Worm (Caenorhabditis elegans): Measurements from ENCODE around the gene F18C5.10.
A peak's percentile ranks its signal among the peaks of the same experiment; 100 is the strongest.

F18C5.10 gene

ce11 chrII:6609315-6609842, 48.1 kb upstream of the F18C5.10 start, which contains the start of gene epg-5 (continued):
- TF ChIP-seq hlh-4 (tag; optimal IDR thresholded peaks at IDR 0.05) (no peak), rnt-1 (tag; optimal IDR thresholded peaks at IDR 0.05) (peak; percentile 31), pax-3 (tag; optimal IDR thresholded peaks at IDR 0.05) (no peak), unc-86 (tag; optimal IDR thresholded peaks at IDR 0.05) (no peak), nhr-20 (tag; optimal IDR thresholded peaks at IDR 0.05) (peak; percentile 40), nhr-71 (tag; optimal IDR thresholded peaks at IDR 0.05) (peak; percentile 38), nhr-47 (tag; optimal IDR thresholded peaks at IDR 0.05) (peak; percentile 8), elt-2 (tag; optimal IDR thresholded peaks at IDR 0.05) (peak; percentile 11), dpl-1 (GFP tag; optimal IDR thresholded peaks at IDR 0.05) (peak in 2 of 3 experiments; percentile 46 to 54), ceh-82 (tag; optimal IDR thresholded peaks at IDR 0.05) (peak in 1 of 3 experiments; percentile 14), lin-14 (GFP tag; optimal IDR thresholded peaks at IDR 0.05) (peak; percentile 60), C04F5.9 (tag; optimal IDR thresholded peaks at IDR 0.05) (no peak), efl-1 (optimal IDR thresholded peaks at IDR 0.05) (peak; percentile 42 to 54), efl-1 (GFP tag; optimal IDR thresholded peaks at IDR 0.05 in 1 of 2) (peak; percentile 53 to 80), nhr-11 (tag; optimal IDR thresholded peaks at IDR 0.05) (no peak), fos-1 (tag; optimal IDR thresholded peaks at IDR 0.05) (no peak), mep-1 (tag; optimal IDR thresholded peaks at IDR 0.05) (peak; percentile 65), ztf-11 (tag; optimal IDR thresholded peaks at IDR 0.05) (no peak)

ce11 chrII:6608626-6609025, 47.4 kb upstream of the F18C5.10 start:
- no peak for TF ChIP-seq nhr-19 (GFP tag; conservative IDR thresholded peaks at IDR 0.05)
- TF ChIP-seq lin-39 (tag; optimal IDR thresholded peaks at IDR 0.05): no peak
- no peak for TF ChIP-seq pax-3 (tag; optimal IDR thresholded peaks at IDR 0.05)
- TF ChIP-seq fos-1 (tag; optimal IDR thresholded peaks at IDR 0.05): no peak
- no peak for TF ChIP-seq blmp-1 (tag; optimal IDR thresholded peaks at IDR 0.05)
- no peak for TF ChIP-seq elt-3 (tag; optimal IDR thresholded peaks at IDR 0.05)
- TF ChIP-seq lir-3 (tag; optimal IDR thresholded peaks at IDR 0.05; ENCODE audit: poor library complexity): no peak
- TF ChIP-seq mab-9 (GFP tag; IDR thresholded peaks at IDR 0.05): no peak
- TF ChIP-seq egl-27 (tag; optimal IDR thresholded peaks at IDR 0.05): no peak
- TF ChIP-seq ama-1 (optimal IDR thresholded peaks at IDR 0.05): no peak
- no peak for TF ChIP-seq alr-1 (tag; optimal IDR thresholded peaks at IDR 0.05; ENCODE audit: borderline replicate concordance)
- no peak for TF ChIP-seq efl-1 (optimal IDR thresholded peaks at IDR 0.05)
- TF ChIP-seq efl-1 (GFP tag; optimal IDR thresholded peaks at IDR 0.05 in 1 of 2): no peak

ce11 chrII:6600973-6601372, 39.7 kb upstream of the F18C5.10 start, which contains the start of gene vps-33.2:
Gene vps-33.2 (plus strand): TSS chrII:6601216.
- TF ChIP-seq lin-35 (GFP tag; optimal IDR thresholded peaks at IDR 0.05): peak; percentile 42 to 71
- peak; percentile 23 to 62 (median 60) for TF ChIP-seq dpl-1 (GFP tag; optimal IDR thresholded peaks at IDR 0.05)
- no peak for TF ChIP-seq mep-1 (tag; optimal IDR thresholded peaks at IDR 0.05)
- TF ChIP-seq C04F5.9 (tag; optimal IDR thresholded peaks at IDR 0.05): peak; percentile 13
- TF ChIP-seq F16B12.6 (tag; optimal IDR thresholded peaks at IDR 0.05): peak; percentile 95
- no peak for TF ChIP-seq aha-1 (tag; optimal IDR thresholded peaks at IDR 0.05)
- TF ChIP-seq swsn-7 (tag; optimal IDR thresholded peaks at IDR 0.05): peak; percentile 61
- TF ChIP-seq blmp-1 (tag; optimal IDR thresholded peaks at IDR 0.05): peak; percentile 4
- peak; percentile 66 for TF ChIP-seq nhr-47 (tag; optimal IDR thresholded peaks at IDR 0.05)
- TF ChIP-seq lin-14 (GFP tag; optimal IDR thresholded peaks at IDR 0.05): peak; percentile 35
- TF ChIP-seq snu-23 (GFP tag; optimal IDR thresholded peaks at IDR 0.05): peak; percentile 60
- TF ChIP-seq nhr-85 (tag): peak; percentile 57
- TF ChIP-seq tbx-2 (tag; optimal IDR thresholded peaks at IDR 0.05): peak; percentile 63
- TF ChIP-seq nhr-90 (tag; optimal IDR thresholded peaks at IDR 0.05; ENCODE audit: poor library complexity): peak; percentile 0
- TF ChIP-seq nhr-71 (tag; optimal IDR thresholded peaks at IDR 0.05): peak; percentile 68
- TF ChIP-seq irx-1 (tag; optimal IDR thresholded peaks at IDR 0.05): peak; percentile 8
- TF ChIP-seq unc-130 (tag; optimal IDR thresholded peaks at IDR 0.05): peak; percentile 27
- no peak for TF ChIP-seq tlp-1 (tag; optimal IDR thresholded peaks at IDR 0.05)
- no peak for TF ChIP-seq skn-1 (tag; optimal IDR thresholded peaks at IDR 0.05)
- TF ChIP-seq fos-1 (tag; optimal IDR thresholded peaks at IDR 0.05): peak; percentile 42
- TF ChIP-seq snpc-4 (tag; optimal IDR thresholded peaks at IDR 0.05): no peak
- no peak for TF ChIP-seq unc-62 (GFP tag; optimal IDR thresholded peaks at IDR 0.05)
- peak; percentile 25 for TF ChIP-seq pag-3 (tag; optimal IDR thresholded peaks at IDR 0.05; ENCODE audit: borderline replicate concordance, insufficient read depth)
- TF ChIP-seq fkh-10 (GFP tag; optimal IDR thresholded peaks at IDR 0.05): no peak
- peak; percentile 33 for TF ChIP-seq xbp-1 (tag; optimal IDR thresholded peaks at IDR 0.05)
- no peak for TF ChIP-seq isw-1 (GFP tag; IDR thresholded peaks at IDR 0.05)
- TF ChIP-seq nhr-237 (tag; optimal IDR thresholded peaks at IDR 0.05): no peak
- peak; percentile 53 for TF ChIP-seq nhr-19 (GFP tag; conservative IDR thresholded peaks at IDR 0.05)
- TF ChIP-seq dsc-1 (tag; optimal IDR thresholded peaks at IDR 0.05): peak; percentile 36
- TF ChIP-seq lsy-2 (tag; optimal IDR thresholded peaks at IDR 0.05): peak; percentile 55 to 61
